Worm (Caenorhabditis elegans): Measurements from ENCODE around the gene bus-4.

Gene bus-4

DNA sequence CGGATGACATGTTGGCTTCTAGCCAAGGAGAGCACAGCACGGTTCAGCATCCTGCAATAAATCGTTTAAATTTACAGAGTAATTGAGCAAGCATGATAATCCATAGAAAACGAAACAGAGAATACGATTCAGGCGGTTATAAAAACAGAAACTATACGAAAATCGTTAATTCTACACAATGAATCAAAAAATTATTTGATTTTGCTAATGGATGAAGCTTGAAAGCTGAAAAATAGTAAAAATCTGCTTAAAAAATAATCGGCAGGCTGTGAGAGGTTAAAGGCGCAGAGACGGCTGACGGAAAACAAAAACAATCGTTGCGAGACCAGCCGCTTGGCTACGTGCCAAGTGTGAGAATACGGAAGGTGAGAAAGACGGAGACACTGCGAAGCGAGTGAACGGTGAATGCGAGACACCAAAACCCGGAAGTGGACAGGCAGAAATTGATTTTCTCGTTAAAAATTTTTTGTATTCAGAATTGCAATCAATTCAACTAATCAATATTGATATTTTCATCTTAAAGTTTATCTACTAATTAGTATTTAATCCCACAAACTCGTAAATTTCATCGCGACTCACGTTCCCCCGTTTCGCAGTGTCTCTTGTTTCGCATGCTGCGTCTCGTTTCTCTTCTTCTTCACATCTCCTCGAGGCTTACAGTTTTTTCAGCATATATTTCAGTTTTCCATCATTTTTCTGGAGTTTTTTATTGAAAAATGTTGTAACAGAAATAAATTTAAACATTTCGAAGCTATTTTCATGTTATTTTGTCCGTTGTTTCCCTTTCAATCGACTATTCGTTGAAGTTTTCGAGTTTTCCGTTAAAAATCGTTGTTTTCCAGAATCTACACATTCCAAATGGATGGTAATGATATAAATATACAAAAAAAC, 27.7 kb upstream of the bus-4 start, which contains the start of the genes F29B9.11 and jmjd-1.2 (continued):
- TF ChIP-seq unc-39 (tag; optimal IDR thresholded peaks at IDR 0.05) (no peak), flh-1 (GFP tag; optimal IDR thresholded peaks at IDR 0.05) (no peak), zip-8 (tag; optimal IDR thresholded peaks at IDR 0.05) (no peak), blmp-1 (tag; optimal IDR thresholded peaks at IDR 0.05) (no peak), lsy-2 (tag; optimal IDR thresholded peaks at IDR 0.05) (peak; percentile 68)

DNA sequence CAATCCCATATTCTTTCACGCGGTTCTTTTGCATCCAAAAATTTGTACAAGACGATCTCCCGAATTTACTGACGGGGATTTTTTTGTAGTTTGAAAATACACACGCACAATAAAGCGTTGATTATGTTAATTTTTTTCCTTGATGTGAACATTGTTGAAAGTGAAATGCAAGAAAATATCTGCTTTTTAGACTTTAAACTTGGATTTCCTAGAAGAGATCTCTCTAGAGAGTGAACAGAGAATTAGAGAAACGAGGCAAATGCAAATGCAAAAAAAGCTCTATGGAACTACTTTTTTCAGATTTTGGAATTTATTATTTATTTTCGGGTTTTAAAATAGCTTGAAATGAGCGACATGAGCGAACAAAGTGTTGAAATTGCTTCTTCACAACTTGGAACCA, 23.0 kb upstream of the bus-4 start, which contains the start of gene F29B9.1:
Gene F29B9.1, plus strand, starts transcription at position 301 of the 400 bp plus-strand sequence.
- TF ChIP-seq mep-1 (tag; optimal IDR thresholded peaks at IDR 0.05), result no peak
- no peak for TF ChIP-seq snpc-4 (tag; optimal IDR thresholded peaks at IDR 0.05)
- TF ChIP-seq flh-1 (GFP tag; optimal IDR thresholded peaks at IDR 0.05), result no peak
- TF ChIP-seq lsy-2 (tag; optimal IDR thresholded peaks at IDR 0.05), result no peak

DNA sequence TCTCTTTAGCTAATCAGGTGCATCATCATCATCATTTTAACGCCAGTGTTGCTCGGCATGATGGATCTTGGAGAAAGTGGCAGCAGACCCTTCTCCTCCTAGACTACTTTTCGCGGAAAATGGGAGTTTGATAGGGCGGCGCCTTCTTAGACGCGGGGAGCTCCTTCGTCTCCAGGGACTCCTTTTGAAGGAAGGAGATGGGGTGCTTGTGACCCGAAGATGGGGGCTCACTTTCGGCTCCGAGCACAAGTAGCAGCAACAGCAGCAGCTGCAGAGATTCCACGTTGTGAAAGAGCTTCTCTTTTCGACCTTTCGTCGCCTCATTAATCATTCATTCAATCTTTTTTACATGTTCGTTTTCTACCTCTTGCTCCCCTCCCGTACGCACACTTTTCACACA, 20.7 kb upstream of the bus-4 start:
- TF ChIP-seq unc-120 (tag; optimal IDR thresholded peaks at IDR 0.05; ENCODE audit: poor library complexity, severe bottlenecking) (peak; percentile 36), tbx-8 (GFP tag; optimal IDR thresholded peaks at IDR 0.05) (no peak), elt-3 (tag; optimal IDR thresholded peaks at IDR 0.05) (no peak)

DNA sequence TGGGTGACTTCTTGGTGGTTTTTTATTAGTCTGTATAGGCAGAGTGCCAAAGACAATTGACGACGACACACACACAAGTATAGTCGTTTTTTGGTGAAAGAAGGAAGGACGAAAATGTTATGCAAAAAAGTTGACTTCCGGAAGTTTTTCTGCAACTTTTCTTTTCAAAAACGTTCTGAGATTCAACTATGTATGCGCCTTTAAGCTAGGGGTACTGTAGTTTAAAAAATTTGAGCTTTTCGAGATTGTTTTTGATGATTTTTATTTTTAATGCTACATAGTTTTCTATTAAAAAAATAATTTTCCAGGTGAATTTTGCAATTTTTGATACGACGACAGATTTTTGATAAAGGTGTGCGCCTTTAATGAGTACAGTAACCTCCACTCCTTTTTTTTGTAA, 20.2 kb upstream of the bus-4 start:
- no peak for TF ChIP-seq M03D4.4 (tag; optimal IDR thresholded peaks at IDR 0.05)
- no peak for TF ChIP-seq ceh-83 (GFP tag; optimal IDR thresholded peaks at IDR 0.05)
- TF ChIP-seq cnd-1 (tag; optimal IDR thresholded peaks at IDR 0.05), result no peak
- no peak for TF ChIP-seq snpc-4 (tag; optimal IDR thresholded peaks at IDR 0.05)
- no peak for TF ChIP-seq nhr-76 (tag; optimal IDR thresholded peaks at IDR 0.05)
- no peak for TF ChIP-seq unc-62 (GFP tag; optimal IDR thresholded peaks at IDR 0.05)
- no peak for TF ChIP-seq nhr-28 (tag; optimal IDR thresholded peaks at IDR 0.05)
- no peak for TF ChIP-seq mls-2 (tag; optimal IDR thresholded peaks at IDR 0.05)
- TF ChIP-seq lin-13 (tag; optimal IDR thresholded peaks at IDR 0.05), result no peak
- TF ChIP-seq nhr-2 (tag; optimal IDR thresholded peaks at IDR 0.05), result no peak
- TF ChIP-seq nhr-12 (tag; optimal IDR thresholded peaks at IDR 0.05), result no peak
- no peak for TF ChIP-seq ceh-39 (tag; optimal IDR thresholded peaks at IDR 0.05)
- no peak for TF ChIP-seq bed-3 (GFP tag; optimal IDR thresholded peaks at IDR 0.05)
- TF ChIP-seq zip-8 (tag; optimal IDR thresholded peaks at IDR 0.05), result no peak
- no peak for TF ChIP-seq pha-4 (tag; optimal IDR thresholded peaks at IDR 0.05)
- TF ChIP-seq unc-120 (tag; optimal IDR thresholded peaks at IDR 0.05; ENCODE audit: poor library complexity, severe bottlenecking), result no peak
- no peak for TF ChIP-seq unc-39 (tag; optimal IDR thresholded peaks at IDR 0.05)
- no peak for TF ChIP-seq sem-2 (GFP tag; optimal IDR thresholded peaks at IDR 0.05)
- TF ChIP-seq ceh-43 (GFP tag; optimal IDR thresholded peaks at IDR 0.05), result no peak

DNA sequence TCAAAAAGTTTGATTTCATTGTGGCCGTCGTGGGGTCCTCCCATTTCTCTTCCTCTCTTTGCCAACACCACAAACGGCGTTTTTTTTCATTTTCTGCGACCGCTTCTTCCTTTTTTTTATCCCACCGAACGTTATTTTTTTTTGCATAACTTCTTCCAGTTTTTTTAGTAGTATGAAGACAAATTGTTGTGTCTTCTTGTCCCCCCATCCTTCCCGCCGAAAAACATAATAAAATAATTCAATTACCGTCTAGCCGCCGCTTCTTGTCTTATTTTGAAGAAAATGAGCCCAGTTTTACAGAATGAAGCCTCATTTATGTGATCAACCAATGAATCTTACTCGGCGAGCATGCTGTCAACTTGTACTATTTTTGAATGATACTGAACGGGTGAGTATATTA, 18.8 kb upstream of the bus-4 start, which contains the start of gene F29B9.12:
Gene F29B9.12, plus strand, starts transcription at position 301 of the 400 bp plus-strand sequence.
- no peak for TF ChIP-seq nhr-76 (tag; optimal IDR thresholded peaks at IDR 0.05)
- no peak for TF ChIP-seq nhr-12 (tag; optimal IDR thresholded peaks at IDR 0.05)
- TF ChIP-seq M03D4.4 (tag; optimal IDR thresholded peaks at IDR 0.05), result no peak
- no peak for TF ChIP-seq snpc-4 (tag; optimal IDR thresholded peaks at IDR 0.05)
- TF ChIP-seq ces-1 (GFP tag; optimal IDR thresholded peaks at IDR 0.05), result peak; percentile 46
- no peak for TF ChIP-seq unc-62 (GFP tag; optimal IDR thresholded peaks at IDR 0.05)
- no peak for TF ChIP-seq mep-1 (tag; optimal IDR thresholded peaks at IDR 0.05)
- TF ChIP-seq mls-2 (tag; optimal IDR thresholded peaks at IDR 0.05), result no peak

DNA sequence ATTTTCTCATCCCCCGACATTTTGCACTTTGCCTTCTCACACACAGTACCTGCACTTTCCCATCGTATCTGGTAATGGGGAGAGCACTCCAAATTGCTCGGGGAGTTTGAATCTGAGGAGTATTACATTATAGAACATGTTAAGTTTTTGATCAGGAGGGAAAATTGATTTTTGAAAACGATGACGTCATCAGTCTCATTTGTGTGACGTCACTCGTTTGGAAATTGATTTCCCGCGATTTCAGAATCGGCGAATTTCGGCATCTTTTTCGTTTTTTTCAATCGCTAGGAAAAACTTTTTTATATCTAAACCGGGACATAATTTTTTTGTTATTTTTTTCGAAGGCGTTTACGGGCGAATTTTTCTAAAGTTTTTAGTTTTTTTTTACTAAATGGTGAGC, 14.7 kb upstream of the bus-4 start:
- TF ChIP-seq mep-1 (tag; optimal IDR thresholded peaks at IDR 0.05), result no peak
- TF ChIP-seq lin-13 (tag; optimal IDR thresholded peaks at IDR 0.05), result no peak
- peak; percentile 100 for TF ChIP-seq zip-8 (tag; optimal IDR thresholded peaks at IDR 0.05)

DNA sequence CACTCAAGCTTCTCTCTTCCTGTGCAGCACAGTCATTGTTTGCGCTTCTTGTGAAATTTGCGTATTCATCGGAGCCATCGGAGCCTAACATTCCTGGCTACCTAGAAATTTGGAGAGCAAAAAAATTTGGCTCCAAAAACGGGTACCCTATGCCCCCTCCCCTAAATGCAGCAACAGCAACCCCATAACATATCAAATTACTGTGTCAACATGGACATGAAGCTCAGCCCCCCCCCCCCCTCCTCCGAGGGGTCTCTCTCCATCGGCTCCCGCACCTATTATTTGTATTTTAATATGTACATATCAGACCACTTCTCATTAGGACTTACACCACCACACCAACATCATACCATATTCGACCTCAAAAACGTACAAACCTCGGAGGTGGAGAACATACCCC, 13.7 kb upstream of the bus-4 start:
- TF ChIP-seq ceh-83 (GFP tag; optimal IDR thresholded peaks at IDR 0.05) (no peak), nhr-2 (tag; optimal IDR thresholded peaks at IDR 0.05) (no peak), nhr-237 (tag; optimal IDR thresholded peaks at IDR 0.05) (no peak), sem-2 (GFP tag; optimal IDR thresholded peaks at IDR 0.05) (no peak), elt-1 (tag; optimal IDR thresholded peaks at IDR 0.05; ENCODE audit: borderline replicate concordance, insufficient read depth) (no peak), ces-1 (GFP tag; optimal IDR thresholded peaks at IDR 0.05) (no peak), sptf-1 (tag; optimal IDR thresholded peaks at IDR 0.05) (no peak), pha-4 (tag; optimal IDR thresholded peaks at IDR 0.05) (peak; percentile 83)
